Fruit fly (Drosophila melanogaster): ENCODE data around the gene CG6168.

The CG6168 gene

DNA sequence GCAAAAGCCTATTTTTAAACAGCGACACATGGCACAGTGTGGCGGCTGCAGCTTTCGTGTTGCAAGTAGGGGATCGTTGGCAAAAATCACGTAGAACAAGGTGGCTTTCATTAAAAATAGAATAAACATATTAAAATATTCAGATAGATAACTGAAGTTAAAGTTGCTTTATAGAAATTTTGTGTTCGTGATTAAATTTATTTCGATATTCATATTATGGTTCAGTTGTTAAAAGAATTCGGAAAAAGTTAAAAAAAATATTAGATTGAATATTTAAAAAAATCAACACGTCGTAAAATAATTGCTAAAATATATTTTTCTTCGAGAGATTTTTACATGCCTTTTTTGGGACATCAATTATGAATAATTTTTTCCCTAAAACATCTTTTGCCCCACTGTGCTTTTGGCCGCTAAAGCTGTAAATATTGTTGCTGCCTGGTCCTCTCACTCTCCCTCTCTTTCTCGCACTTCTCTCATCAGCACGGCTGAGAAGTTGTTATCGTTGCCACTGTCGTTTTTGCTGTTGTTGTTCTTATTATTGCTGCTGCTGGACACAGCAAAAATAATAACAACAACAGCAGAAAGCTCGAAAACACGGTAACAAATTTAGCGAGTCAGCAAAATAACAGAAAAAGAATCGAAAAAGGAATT lies 25.2 kb downstream of the CG6168 start (continued):
- TF ChIP-seq Sox102F (GFP tag; optimal IDR thresholded peaks at IDR 0.05) (peak; percentile 77), Blimp-1 (GFP tag; optimal IDR thresholded peaks at IDR 0.05) (peak; percentile 58), cyc (GFP tag; optimal IDR thresholded peaks at IDR 0.05) (peak; percentile 66), lz (GFP tag; optimal IDR thresholded peaks at IDR 0.05) (peak; percentile 89), Eip93F (GFP tag; optimal IDR thresholded peaks at IDR 0.05) (no peak), CG6163 (GFP tag; IDR thresholded peaks at IDR 0.05) (peak; percentile 83), spab (GFP tag; optimal IDR thresholded peaks at IDR 0.05) (peak; percentile 93), Sox15 (GFP tag; optimal IDR thresholded peaks at IDR 0.05) (peak; percentile 89), CG11762 (GFP tag; optimal IDR thresholded peaks at IDR 0.05; ENCODE audit: insufficient read depth) (peak; percentile 84), CG15336 (GFP tag; IDR thresholded peaks at IDR 0.05) (peak; percentile 94), Ets21C (GFP tag; optimal IDR thresholded peaks at IDR 0.05) (peak; percentile 71), dsx (GFP tag; optimal IDR thresholded peaks at IDR 0.05; ENCODE audit: poor library complexity, severe bottlenecking) (peak; percentile 78), CG3919 (GFP tag; optimal IDR thresholded peaks at IDR 0.05) (peak; percentile 90), pdm3 (GFP tag; optimal IDR thresholded peaks at IDR 0.05) (peak; percentile 89)

DNA sequence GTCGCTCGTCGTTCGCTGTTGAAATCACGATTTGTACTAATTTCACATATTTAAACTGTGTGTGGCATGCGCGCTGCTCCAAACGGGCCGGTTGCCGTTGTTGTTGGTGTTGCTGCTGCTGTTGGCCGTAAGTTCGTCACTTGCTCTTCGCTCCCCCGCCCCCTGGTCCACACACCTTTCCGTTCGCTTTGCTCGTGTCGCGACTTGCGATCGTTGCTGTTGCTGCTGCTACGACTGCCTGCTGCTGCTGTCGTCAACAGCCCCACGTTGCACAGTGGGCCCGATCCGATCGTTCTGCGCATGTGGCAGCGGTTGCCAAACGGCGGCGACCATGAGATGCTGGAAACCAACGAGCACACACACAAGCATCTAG lies 25.8 kb downstream of the CG6168 start, which contains the start of gene Dyro:
Gene Dyro, minus strand, starts transcription at position 143 of the 373 bp plus-strand sequence.
- TF ChIP-seq Blimp-1 (GFP tag; optimal IDR thresholded peaks at IDR 0.05) (no peak), CG6163 (GFP tag; IDR thresholded peaks at IDR 0.05) (peak; percentile 52; the same call in 1 of the 3 replicates), Hr39 (GFP tag; optimal IDR thresholded peaks at IDR 0.05) (no peak)

DNA sequence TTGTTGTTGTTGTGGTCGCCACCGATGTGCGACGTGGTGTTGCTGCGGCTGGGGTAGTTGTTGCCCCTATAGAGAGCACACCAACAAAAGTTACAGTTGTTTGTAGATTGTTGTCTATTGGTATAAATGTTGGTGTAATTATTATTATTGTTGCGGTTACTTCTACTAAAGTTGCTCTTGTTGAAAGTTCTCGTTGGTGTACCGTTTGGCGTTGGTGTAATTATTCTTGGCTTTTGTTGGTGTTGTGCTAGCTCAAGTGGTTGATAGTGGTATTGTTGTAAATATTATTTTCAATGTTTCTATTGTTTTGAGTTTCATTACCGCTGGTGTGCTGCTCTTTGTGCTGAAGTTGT lies 26.4 kb downstream of the CG6168 start:
- peak; percentile 40 for TF ChIP-seq CG32006 (GFP tag; optimal IDR thresholded peaks at IDR 0.05)
- no peak for TF ChIP-seq Sox14 (GFP tag; optimal IDR thresholded peaks at IDR 0.05)
- TF ChIP-seq OdsH (GFP tag; optimal IDR thresholded peaks at IDR 0.05) = peak; percentile 18
- peak; percentile 3 for TF ChIP-seq CG16779 (tag; optimal IDR thresholded peaks at IDR 0.05)
- peak; percentile 15 for TF ChIP-seq pdm3 (GFP tag; optimal IDR thresholded peaks at IDR 0.05)
- no peak for TF ChIP-seq Lpt (GFP tag; optimal IDR thresholded peaks at IDR 0.05)
- TF ChIP-seq svp (GFP tag) = peak; percentile 27
- TF ChIP-seq Hr4 (GFP tag; optimal IDR thresholded peaks at IDR 0.05) = peak; percentile 28
- peak; percentile 66 for TF ChIP-seq Eip78C (GFP tag)

DNA sequence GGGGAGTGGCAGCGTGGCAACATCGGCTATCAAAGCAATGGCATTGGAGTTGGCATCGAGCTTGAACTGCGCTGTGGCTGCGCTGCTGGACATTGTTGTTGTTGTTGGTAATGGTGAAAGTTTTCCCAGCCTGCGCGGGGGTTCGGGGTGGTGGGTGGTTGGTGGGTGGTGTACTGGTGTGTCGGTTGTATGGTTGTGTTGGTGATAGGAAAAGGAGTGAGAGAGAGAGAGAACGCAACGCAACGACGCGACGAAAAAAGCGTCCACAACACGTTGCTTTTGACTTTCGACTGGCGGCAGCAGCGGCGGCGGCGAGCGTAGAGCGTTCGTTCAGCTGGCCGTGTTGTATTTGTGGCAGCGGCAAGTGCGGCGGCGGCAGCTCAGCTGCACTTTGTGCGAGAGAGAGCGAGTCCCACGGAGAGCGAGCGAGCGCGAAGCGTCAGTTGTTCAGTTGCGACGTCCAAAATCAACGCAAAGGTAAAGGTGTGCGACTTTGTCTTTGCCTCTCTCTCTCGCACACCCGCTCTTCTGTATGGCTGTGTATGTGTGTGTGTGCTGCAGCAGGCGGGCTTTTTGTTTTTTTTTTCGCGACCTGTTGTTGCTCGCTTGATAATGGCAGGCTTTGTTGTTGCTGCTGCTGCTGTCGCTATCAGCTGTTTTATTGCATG lies 26.9 kb downstream of the CG6168 start:
- TF ChIP-seq eg (GFP tag; IDR thresholded peaks at IDR 0.05) (peak; percentile 60; the same call in 2 of the 3 replicates), svp (GFP tag) (peak; percentile 79), dsx (GFP tag; optimal IDR thresholded peaks at IDR 0.05; ENCODE audit: poor library complexity, severe bottlenecking) (no peak), vri (GFP tag; optimal IDR thresholded peaks at IDR 0.05) (peak; percentile 42), CG3919 (GFP tag; optimal IDR thresholded peaks at IDR 0.05) (peak; percentile 27), CG32006 (GFP tag; optimal IDR thresholded peaks at IDR 0.05) (no peak), CG11762 (GFP tag; optimal IDR thresholded peaks at IDR 0.05; ENCODE audit: insufficient read depth) (no peak), CG16779 (tag; optimal IDR thresholded peaks at IDR 0.05) (no peak), spab (GFP tag; optimal IDR thresholded peaks at IDR 0.05) (no peak), CG6808 (GFP tag; optimal IDR thresholded peaks at IDR 0.05) (no peak), Ets96B (tag; optimal IDR thresholded peaks at IDR 0.05) (no peak), fkh (GFP tag; optimal IDR thresholded peaks at IDR 0.05) (peak; percentile 3), Lpt (GFP tag; optimal IDR thresholded peaks at IDR 0.05) (peak; percentile 48), CG6276 (GFP tag; optimal IDR thresholded peaks at IDR 0.05) (no peak), CG11902 (GFP tag; optimal IDR thresholded peaks at IDR 0.05) (no peak), Hr39 (GFP tag; optimal IDR thresholded peaks at IDR 0.05) (no peak), Met (GFP tag; optimal IDR thresholded peaks at IDR 0.05) (no peak), net (GFP tag; optimal IDR thresholded peaks at IDR 0.05) (no peak), CG9139 (GFP tag; optimal IDR thresholded peaks at IDR 0.05) (peak; percentile 19), Sox14 (GFP tag; optimal IDR thresholded peaks at IDR 0.05) (peak; percentile 25), dac (GFP tag; optimal IDR thresholded peaks at IDR 0.05) (no peak), CG1621 (tag; optimal IDR thresholded peaks at IDR 0.05) (no peak), salr (GFP tag; optimal IDR thresholded peaks at IDR 0.05) (no peak), cyc (GFP tag; optimal IDR thresholded peaks at IDR 0.05) (no peak), CG10669 (GFP tag; optimal IDR thresholded peaks at IDR 0.05) (no peak), Eip78C (GFP tag) (no peak), CG15336 (GFP tag; IDR thresholded peaks at IDR 0.05) (peak; percentile 49; the same call in 1 of the 2 replicates), acj6 (GFP tag; optimal IDR thresholded peaks at IDR 0.05) (no peak), CG11294 (GFP tag; IDR thresholded peaks at IDR 0.05) (no peak), CG6163 (GFP tag; IDR thresholded peaks at IDR 0.05) (peak; percentile 42; the same call in 2 of the 3 replicates), lz (GFP tag; optimal IDR thresholded peaks at IDR 0.05) (no peak), Hr38 (GFP tag; optimal IDR thresholded peaks at IDR 0.05) (no peak), fd59A (GFP tag; optimal IDR thresholded peaks at IDR 0.05) (no peak)
